Fruit fly (Drosophila melanogaster) whole organism, embryonic: ENCODE results near the gene Rh4.

Experiments
- ATbp ChIP-seq: fragments of 200-800 bp; sonication (Bioruptor generic); optimal IDR thresholded peaks from 2 replicates; lab custom pipeline; 2017; ENCODE audit warnings: missing biosample characterization, mild to moderate bottlenecking, missing genetic modification characterization, missing genetic modification reagents
- CG10462 ChIP-seq: fragments of 200-800 bp; sonication (Bioruptor generic); optimal IDR thresholded peaks from 2 replicates; lab custom pipeline; 2016; ENCODE audit warnings: missing biosample characterization, missing genetic modification characterization
- CG11695 ChIP-seq: fragments of 200-800 bp; sonication (Bioruptor generic); IDR thresholded peaks from 3 replicates; pipeline ENCODE4 v1.3.6; 2022; ENCODE audit warnings: missing biosample characterization, missing genetic modification characterization
- CG1529 ChIP-seq: fragments of 200-800 bp; sonication (Bioruptor generic); optimal IDR thresholded peaks from 3 replicates; lab custom pipeline; 2018; ENCODE audit warnings: missing biosample characterization, missing genetic modification characterization
- CG16779 ChIP-seq: fragments of 200-800 bp; sonication (Bioruptor generic); IDR thresholded peaks from 2 replicates; pipeline ENCODE4 v1.3.6; 2022; ENCODE audit warnings: missing biosample characterization, missing genetic modification characterization
- CG17361 ChIP-seq: fragments of 200-800 bp; sonication (Bioruptor generic); IDR thresholded peaks from 3 replicates; pipeline ENCODE4 v1.3.6; 2022; ENCODE audit warnings: missing biosample characterization, missing genetic modification characterization
- CG34422 ChIP-seq: fragments of 200-800 bp; sonication (Bioruptor generic); IDR thresholded peaks from 3 replicates; pipeline ENCODE4 v1.3.6; 2022; ENCODE audit warnings: missing biosample characterization, missing genetic modification characterization
- CG4282 ChIP-seq: fragments of 200-800 bp; sonication (Bioruptor generic); optimal IDR thresholded peaks from 2 replicates; lab custom pipeline; 2016; ENCODE audit warnings: missing biosample characterization, missing genetic modification characterization
- CG4404 ChIP-seq: fragments of 200-800 bp; sonication (Bioruptor generic); IDR thresholded peaks from 2 replicates; pipeline ENCODE4 v1.3.6; 2022; ENCODE audit warnings: missing biosample characterization, missing genetic modification characterization
- CG6791 ChIP-seq: fragments of 200-800 bp; sonication (Bioruptor generic); IDR thresholded peaks from 3 replicates; pipeline ENCODE4 v1.3.6; 2022; ENCODE audit warnings: missing biosample characterization, missing genetic modification characterization; ENCODE audit not compliant: partially characterized antibody
- CG9609 ChIP-seq: fragments of 200-800 bp; sonication (Bioruptor generic); optimal IDR thresholded peaks from 3 replicates; lab custom pipeline; 2016; ENCODE audit warnings: missing biosample characterization, missing genetic modification characterization
- Chrac-16 ChIP-seq: fragments of 200-800 bp; sonication (Bioruptor generic); optimal IDR thresholded peaks from 3 replicates; lab custom pipeline; 2016; ENCODE audit warnings: missing biosample characterization, missing genetic modification characterization
- Drgx ChIP-seq: fragments of 200-800 bp; sonication (Bioruptor generic); IDR thresholded peaks from 2 replicates; pipeline ENCODE4 v1.3.6; 2022; ENCODE audit warnings: missing biosample characterization, missing genetic modification characterization
- Elba2 ChIP-seq: fragments of 200-800 bp; sonication (Bioruptor generic); optimal IDR thresholded peaks from 3 replicates; lab custom pipeline; 2016; ENCODE audit warnings: missing biosample characterization, missing genetic modification characterization
- Ets65A ChIP-seq: fragments of 200-800 bp; sonication (Bioruptor generic); peaks from one replicate; lab custom pipeline; 2016; ENCODE audit warnings: missing biosample characterization, missing genetic modification characterization
- Hand ChIP-seq: fragments of 200-800 bp; sonication (Bioruptor generic); optimal IDR thresholded peaks from 2 replicates; lab custom pipeline; 2017; ENCODE audit warnings: mild to moderate bottlenecking, missing biosample characterization, missing genetic modification reagents, missing genetic modification characterization
- HmgZ ChIP-seq: fragments of 200-800 bp; sonication (Bioruptor generic); optimal IDR thresholded peaks from 2 replicates; lab custom pipeline; 2018; ENCODE audit warnings: missing biosample characterization, mild to moderate bottlenecking, missing genetic modification characterization
- Hr78 ChIP-seq, 2 experiments: fragments of 200-800 bp in 1 of 2; fragments of >200 bp in 1 of 2; sonication (Bioruptor generic) in 1 of 2; optimal IDR thresholded peaks; 2 replicates each; lab custom pipeline; 2017 to 2019; ENCODE audit warnings: missing biosample characterization in 2 of 2, missing genetic modification characterization in 2 of 2, mild to moderate bottlenecking in 1 of 2, moderate library complexity in 1 of 2
- Mrtf ChIP-seq: fragments of 200-800 bp; sonication (Bioruptor generic); IDR thresholded peaks from 3 replicates; pipeline ENCODE4 v1.3.6; 2022; ENCODE audit warnings: missing biosample characterization, missing genetic modification characterization
- Vsx1 ChIP-seq: fragments of 200-800 bp; sonication (Bioruptor generic); optimal IDR thresholded peaks from 2 replicates; lab custom pipeline; 2017; ENCODE audit warnings: missing biosample characterization, mild to moderate bottlenecking, missing genetic modification characterization, missing genetic modification reagents
- Xbp1 ChIP-seq: fragments of 200-800 bp; sonication (Bioruptor generic); optimal IDR thresholded peaks from 3 replicates; lab custom pipeline; 2016; ENCODE audit warnings: missing biosample characterization, mild to moderate bottlenecking, missing genetic modification characterization
- al ChIP-seq: fragments of 200-800 bp; sonication (Bioruptor generic); IDR thresholded peaks from 2 replicates; pipeline ENCODE4 v1.3.6; 2022; ENCODE audit warnings: missing biosample characterization, missing genetic modification characterization
- ase ChIP-seq: fragments of 200-800 bp; sonication (Bioruptor generic); IDR thresholded peaks from 3 replicates; pipeline ENCODE4 v1.3.6; 2022; ENCODE audit warnings: missing biosample characterization, missing genetic modification characterization
- cwo ChIP-seq: fragments of 200-800 bp; sonication (Bioruptor generic); optimal IDR thresholded peaks from 3 replicates; lab custom pipeline; 2017; ENCODE audit warnings: missing biosample characterization, missing genetic modification characterization, mild to moderate bottlenecking, moderate library complexity, missing genetic modification reagents
- dmrt11E ChIP-seq: fragments of 200-800 bp; sonication (Bioruptor generic); optimal IDR thresholded peaks from 3 replicates; lab custom pipeline; 2018; ENCODE audit warnings: missing biosample characterization, mild to moderate bottlenecking, missing genetic modification characterization, moderate library complexity
- esg ChIP-seq: fragments of 200-800 bp; sonication (Bioruptor generic); conservative IDR thresholded peaks from 2 replicates; pipeline ENCODE4 v1.3.6; 2022; ENCODE audit warnings: missing biosample characterization, missing genetic modification characterization
- exex ChIP-seq: fragments of 200-800 bp; sonication (Bioruptor generic); optimal IDR thresholded peaks from 4 replicates; lab custom pipeline; 2018; ENCODE audit warnings: missing biosample characterization, mild to moderate bottlenecking, missing genetic modification characterization, moderate library complexity
- gfzf ChIP-seq: fragments of 200-800 bp; sonication (Bioruptor generic); optimal IDR thresholded peaks from 2 replicates; lab custom pipeline; 2016; ENCODE audit warnings: missing biosample characterization, mild to moderate bottlenecking, missing genetic modification characterization, moderate library complexity
- gro ChIP-seq: fragments of 200-800 bp; sonication (Bioruptor generic); optimal IDR thresholded peaks from 2 replicates; lab custom pipeline; 2016; ENCODE audit warnings: missing biosample characterization, missing genetic modification characterization
- hkb ChIP-seq, 2 experiments: fragments of 200-800 bp in 1 of 2; fragments of >200 bp in 1 of 2; sonication (Bioruptor generic) in 1 of 2; IDR thresholded peaks in 1 of 2; optimal IDR thresholded peaks in 1 of 2; 2 replicates each; pipeline versions ENCODE4 v1.3.6 to Lab custom; 2017 to 2022; ENCODE audit warnings: missing biosample characterization in 1 of 2, missing genetic modification characterization in 1 of 2
- kni ChIP-seq: fragments of 200-800 bp; sonication (Bioruptor generic); optimal IDR thresholded peaks from 3 replicates; lab custom pipeline; 2017; ENCODE audit warnings: mild to moderate bottlenecking, missing biosample characterization, missing genetic modification reagents, missing genetic modification characterization
- lov ChIP-seq, 2 experiments: fragments of 200-800 bp in 1 of 2; fragments of >200 bp in 1 of 2; sonication (Bioruptor generic) in 1 of 2; IDR thresholded peaks in 1 of 2; optimal IDR thresholded peaks in 1 of 2; 2 replicates in 1 of 2; 3 replicates in 1 of 2; pipeline versions ENCODE4 v1.3.6 to Lab custom; 2017 to 2022; ENCODE audit warnings: missing biosample characterization in 1 of 2, missing genetic modification characterization in 1 of 2
- pita ChIP-seq: fragments of 200-800 bp; sonication (Bioruptor generic); optimal IDR thresholded peaks from 2 replicates; lab custom pipeline; 2017; ENCODE audit warnings: missing biosample characterization, mild to moderate bottlenecking, missing genetic modification characterization
- run ChIP-seq: fragments of 200-800 bp; sonication (Bioruptor generic); optimal IDR thresholded peaks from 3 replicates; lab custom pipeline; 2018; ENCODE audit warnings: missing biosample characterization, mild to moderate bottlenecking, missing genetic modification characterization
- sens-2 ChIP-seq: fragments of 200-800 bp; sonication (Bioruptor generic); IDR thresholded peaks from 2 replicates; pipeline ENCODE4 v1.3.6; 2022; ENCODE audit warnings: missing biosample characterization, missing genetic modification characterization
- slbo ChIP-seq: fragments of 200-800 bp; sonication (Bioruptor generic); IDR thresholded peaks from 2 replicates; pipeline ENCODE4 v1.3.6; 2022; ENCODE audit warnings: missing biosample characterization, missing genetic modification characterization
- sr ChIP-seq: fragments of 200-800 bp; sonication (Bioruptor generic); IDR thresholded peaks from 3 replicates; pipeline ENCODE4 v1.3.6; 2022; ENCODE audit warnings: missing biosample characterization, missing genetic modification characterization
- sug ChIP-seq: fragments of 200-800 bp; optimal IDR thresholded peaks from 2 replicates; lab custom pipeline; 2019; ENCODE audit warnings: missing biosample characterization, mild to moderate bottlenecking, missing genetic modification characterization, moderate library complexity
- vvl ChIP-seq: fragments of 200-800 bp; sonication (Bioruptor generic); IDR thresholded peaks from 2 replicates; pipeline ENCODE4 v1.3.6; 2022; ENCODE audit warnings: missing biosample characterization, missing genetic modification characterization

Gene Rh4

DNA sequence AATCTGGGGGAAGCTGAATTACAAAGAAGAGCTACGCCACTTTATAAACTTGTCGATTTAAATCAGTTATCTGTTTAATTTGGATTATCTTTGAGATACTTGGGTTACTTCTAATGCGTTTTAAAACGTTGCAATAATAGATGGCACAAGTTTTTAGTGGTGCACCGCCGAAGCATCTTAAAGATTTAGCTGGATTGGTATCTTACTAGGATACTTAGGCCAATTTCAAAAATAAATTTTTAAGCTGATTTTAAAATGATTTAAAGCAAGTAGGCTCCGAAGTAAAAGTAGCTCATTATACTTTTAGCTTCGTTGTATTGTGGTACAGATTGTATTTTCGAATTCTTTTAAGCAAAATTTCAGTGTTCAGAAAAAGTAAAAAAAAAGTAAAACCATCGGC is 3.5 kb downstream of the Rh4 start, which contains the start of gene sinah (continued):
- TF ChIP-seq pita: no peak

DNA sequence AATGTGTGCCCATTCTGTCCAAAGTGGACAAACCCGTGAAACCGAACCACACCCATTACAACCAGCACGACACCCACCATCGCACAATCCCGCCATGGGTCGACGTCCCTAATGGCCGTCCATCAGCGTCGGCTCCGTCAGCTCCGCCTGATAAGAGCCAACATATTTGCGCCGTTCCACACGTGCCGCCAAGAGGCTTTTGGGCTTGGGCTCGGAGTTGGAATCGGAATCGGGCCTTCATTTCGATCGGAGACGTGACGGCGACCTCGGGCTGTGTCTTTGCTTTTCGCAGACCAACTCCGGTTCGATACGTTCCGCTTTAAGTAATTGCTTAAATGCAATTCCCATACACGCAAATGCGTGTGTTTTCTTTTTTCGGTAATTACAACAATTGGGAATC is 7.0 kb downstream of the Rh4 start:
- TF ChIP-seq sens-2: no peak
- TF ChIP-seq sr: 0 out of 3 replicates have a peak, but pooled peaks have one; percentile 6
- TF ChIP-seq Hand (GFP tag; lab: Kevin White, UChicago): no peak
- no peak for TF ChIP-seq HmgZ
- TF ChIP-seq CG11695 (GFP tag; lab: Robert Waterston, UW): no peak
- no peak for TF ChIP-seq Mrtf
- no peak for TF ChIP-seq Hr78 (GFP tag; optimal IDR thresholded peaks at IDR 0.05; lab: Kevin White, UChicago)
- TF ChIP-seq kni (GFP tag; lab: Kevin White, UChicago): peak; percentile 48
- no peak for TF ChIP-seq CG4404
- peak; percentile 54 for TF ChIP-seq Ets65A (GFP tag; lab: Kevin White, UChicago)
- TF ChIP-seq esg: no peak
- no peak for TF ChIP-seq CG4282
- no peak for TF ChIP-seq Vsx1 (GFP tag; lab: Kevin White, UChicago)
- TF ChIP-seq ATbp: no peak
- TF ChIP-seq Drgx: no peak
- no peak for TF ChIP-seq Xbp1 (GFP tag; lab: Kevin White, UChicago)
- TF ChIP-seq Chrac-16: no peak
- peak; percentile 14; the same call in 1 of the 3 replicates for TF ChIP-seq CG34422 (GFP tag; lab: Robert Waterston, UW)
- TF ChIP-seq CG6791 (GFP tag; lab: Robert Waterston, UW): no peak
- TF ChIP-seq slbo (GFP tag; lab: Robert Waterston, UW): no peak
- TF ChIP-seq lov (optimal IDR thresholded peaks at IDR 0.05; lab: Kevin White, UChicago): no peak
- TF ChIP-seq lov (GFP tag; IDR thresholded peaks at IDR 0.05; lab: Robert Waterston, UW): 0 out of 3 replicates have a peak, but pooled peaks have one; percentile 39
- TF ChIP-seq Elba2 (GFP tag; lab: Kevin White, UChicago): no peak
- peak; percentile 47; the same call in 1 of the 2 replicates for TF ChIP-seq CG16779 (GFP tag; lab: Robert Waterston, UW)
- no peak for TF ChIP-seq gro
- no peak for TF ChIP-seq CG1529 (GFP tag; lab: Kevin White, UChicago)
- TF ChIP-seq cwo (GFP tag; lab: Kevin White, UChicago): peak; percentile 88
- TF ChIP-seq vvl (GFP tag; lab: Robert Waterston, UW): no peak
- TF ChIP-seq CG10462 (GFP tag; lab: Kevin White, UChicago): no peak
- no peak for TF ChIP-seq al (GFP tag; lab: Robert Waterston, UW)
- TF ChIP-seq exex (tag; lab: Kevin White, UChicago): no peak
- TF ChIP-seq sug (tag; lab: Kevin White, UChicago): peak; percentile 24
- no peak for TF ChIP-seq run (tag; lab: Kevin White, UChicago)
- no peak for TF ChIP-seq CG9609 (GFP tag; lab: Kevin White, UChicago)
- TF ChIP-seq hkb (optimal IDR thresholded peaks at IDR 0.05; lab: Kevin White, UChicago): no peak
- no peak for TF ChIP-seq hkb (GFP tag; IDR thresholded peaks at IDR 0.05; lab: Robert Waterston, UW)
- TF ChIP-seq ase (GFP tag; lab: Robert Waterston, UW): no peak
- no peak for TF ChIP-seq dmrt11E (tag; lab: Kevin White, UChicago)
- TF ChIP-seq gfzf (GFP tag; lab: Kevin White, UChicago): no peak
- TF ChIP-seq CG17361 (GFP tag; lab: Robert Waterston, UW): no peak
